Worm (Caenorhabditis elegans) whole organism, L2 larva: ENCODE measurements around the gene R12C12.10.

Experiments
- C34F6.9 ChIP-seq: fragments of 150-350 bp; optimal IDR thresholded peaks from 2 replicates; lab custom pipeline; 2014; ENCODE audit warnings: missing biosample characterization, missing genetic modification characterization
- blmp-1 ChIP-seq: sonication (generic microtip); optimal IDR thresholded peaks from 2 replicates; lab custom pipeline; 2017; ENCODE audit warnings: missing genetic modification characterization, mild to moderate bottlenecking, missing compliant biosample characterization, antibody characterized with exemption, moderate library complexity; ENCODE audit not compliant: insufficient read depth
- nhr-6 ChIP-seq: fragments of 150-350 bp; optimal IDR thresholded peaks from 2 replicates; lab custom pipeline; 2014; ENCODE audit warnings: missing biosample characterization, missing genetic modification characterization
- unc-62 ChIP-seq: fragments of 150-350 bp; optimal IDR thresholded peaks from 2 replicates; lab custom pipeline; 2014; ENCODE audit warnings: missing biosample characterization, missing genetic modification reagents, missing genetic modification characterization
- zag-1 ChIP-seq: fragments of 150-350 bp; optimal IDR thresholded peaks from 2 replicates; lab custom pipeline; 2014; ENCODE audit warnings: missing biosample characterization, missing genetic modification characterization

- no peak for TF ChIP-seq blmp-1
- no peak for TF ChIP-seq C34F6.9
- TF ChIP-seq zag-1: no peak
- TF ChIP-seq unc-62: no peak
- no peak for TF ChIP-seq nhr-6
Measured at ce11 chrII:6055927-6056326, 12.9 kb upstream of the R12C12.10 start, which contains the start of gene R12C12.7.
